Fruit fly (Drosophila melanogaster): ENCODE results near the gene CG2698.

- no peak for TF ChIP-seq CG8478 (optimal IDR thresholded peaks at IDR 0.05)
- TF ChIP-seq CTCF (optimal IDR thresholded peaks at IDR 0.05) = no peak
Measured at dm6 chr3R:7992100-7992499, 9.3 kb upstream of the CG2698 start.

Measured in S2 (cell line).